Fruit fly (Drosophila melanogaster) whole organism, embryonic: ENCODE data around the gene Fnta.

ENCODE experiments used
- Abd-B ChIP-seq: fragments of 200-800 bp; sonication (Bioruptor generic); optimal IDR thresholded peaks from 2 replicates; lab custom pipeline; 2018; ENCODE audit warnings: missing biosample characterization, mild to moderate bottlenecking, missing genetic modification characterization, moderate library complexity
- Aef1 ChIP-seq: fragments of 200-800 bp; sonication (Bioruptor generic); IDR thresholded peaks from 3 replicates; pipeline ENCODE4 v1.3.6; 2022; ENCODE audit warnings: missing biosample characterization, missing genetic modification characterization
- CG10431 ChIP-seq: fragments of 200-800 bp; sonication (Bioruptor generic); optimal IDR thresholded peaks from 3 replicates; lab custom pipeline; 2018; ENCODE audit warnings: missing biosample characterization, mild to moderate bottlenecking, missing genetic modification characterization
- CG13287 ChIP-seq: fragments of 200-800 bp; sonication (Bioruptor generic); IDR thresholded peaks from 2 replicates; pipeline ENCODE4 v1.3.6; 2022; ENCODE audit warnings: missing biosample characterization, missing genetic modification characterization; ENCODE audit not compliant: partially characterized antibody
- CG14667 ChIP-seq: fragments of 200-800 bp; sonication (Bioruptor generic); IDR thresholded peaks from 2 replicates; pipeline ENCODE4 v1.3.6; 2022; ENCODE audit warnings: missing biosample characterization, missing genetic modification characterization
- CG15514 ChIP-seq: fragments of 200-800 bp; sonication (Bioruptor generic); optimal IDR thresholded peaks from 3 replicates; lab custom pipeline; 2017; ENCODE audit warnings: missing biosample characterization, missing genetic modification characterization, mild to moderate bottlenecking, moderate library complexity, missing genetic modification reagents
- CG1647 ChIP-seq: fragments of 200-800 bp; sonication (Bioruptor generic); optimal IDR thresholded peaks from 3 replicates; lab custom pipeline; 2016; ENCODE audit warnings: missing biosample characterization, missing genetic modification characterization
- CG16813 ChIP-seq: fragments of 200-800 bp; sonication (Bioruptor generic); IDR thresholded peaks from 3 replicates; pipeline ENCODE4 v1.3.6; 2022; ENCODE audit warnings: missing biosample characterization, missing genetic modification characterization; ENCODE audit not compliant: partially characterized antibody
- CG18011 ChIP-seq: fragments of 200-800 bp; sonication (Bioruptor generic); optimal IDR thresholded peaks from 2 replicates; lab custom pipeline; 2017; ENCODE audit warnings: missing biosample characterization, missing genetic modification characterization, mild to moderate bottlenecking, moderate library complexity, missing genotype
- CG31441 ChIP-seq: fragments of 200-800 bp; sonication (Bioruptor generic); IDR thresholded peaks from 2 replicates; pipeline ENCODE4 v1.3.6; 2022; ENCODE audit warnings: missing biosample characterization, missing genetic modification characterization
- CG3838 ChIP-seq: fragments of 200-800 bp; sonication (Bioruptor generic); optimal IDR thresholded peaks from 3 replicates; lab custom pipeline; 2016; ENCODE audit warnings: missing biosample characterization, missing genetic modification characterization
- CG43689 ChIP-seq: fragments of 200-800 bp; sonication (Bioruptor generic); IDR thresholded peaks from 2 replicates; pipeline ENCODE4 v1.3.6; 2022; ENCODE audit warnings: missing biosample characterization, missing genetic modification characterization
- CG7556 ChIP-seq: fragments of 200-800 bp; sonication (Bioruptor generic); optimal IDR thresholded peaks from 2 replicates; lab custom pipeline; 2017; ENCODE audit warnings: missing biosample characterization, mild to moderate bottlenecking, missing genetic modification characterization
- CkIIα-i1 ChIP-seq: fragments of 200-800 bp; sonication (Bioruptor generic); IDR thresholded peaks from 2 replicates; pipeline ENCODE4 v1.3.6; 2022; ENCODE audit warnings: missing biosample characterization, missing genetic modification characterization
- D ChIP-seq, 2 experiments: fragments of 200-800 bp in 1 of 2; fragments of >200 bp in 1 of 2; sonication (Bioruptor generic) in 1 of 2; optimal IDR thresholded peaks; 2 replicates in 1 of 2; 3 replicates in 1 of 2; lab custom pipeline; 2017; ENCODE audit warnings: mild to moderate bottlenecking in 1 of 2, missing biosample characterization in 1 of 2, missing genetic modification characterization in 1 of 2, missing genetic modification reagents in 1 of 2
- D19A ChIP-seq: fragments of 200-800 bp; optimal IDR thresholded peaks from 3 replicates; lab custom pipeline; 2019; ENCODE audit warnings: missing biosample characterization, mild to moderate bottlenecking, missing genetic modification characterization, moderate library complexity
- E2f1 ChIP-seq: fragments of 200-800 bp; sonication (Bioruptor generic); IDR thresholded peaks from 2 replicates; pipeline ENCODE4 v1.3.6; 2022; ENCODE audit warnings: missing biosample characterization, missing genetic modification characterization
- ERR ChIP-seq: fragments of 200-800 bp; sonication (Bioruptor generic); optimal IDR thresholded peaks from 2 replicates; lab custom pipeline; 2016; ENCODE audit warnings: missing biosample characterization, missing genetic modification characterization
- Lim3 ChIP-seq: fragments of 200-800 bp; sonication (Bioruptor generic); IDR thresholded peaks from 2 replicates; pipeline ENCODE4 v1.3.6; 2022; ENCODE audit warnings: missing biosample characterization, missing genetic modification characterization
- Mrtf ChIP-seq: fragments of 200-800 bp; sonication (Bioruptor generic); IDR thresholded peaks from 3 replicates; pipeline ENCODE4 v1.3.6; 2022; ENCODE audit warnings: missing biosample characterization, missing genetic modification characterization
- NFAT ChIP-seq: fragments of 200-800 bp; sonication (Bioruptor generic); IDR thresholded peaks from 2 replicates; pipeline ENCODE4 v1.3.6; 2022; ENCODE audit warnings: missing biosample characterization, missing genetic modification characterization
- NfI ChIP-seq: fragments of 200-800 bp; sonication (Bioruptor generic); optimal IDR thresholded peaks from 3 replicates; lab custom pipeline; 2018; ENCODE audit warnings: missing biosample characterization, mild to moderate bottlenecking, missing genetic modification characterization, moderate library complexity
- Opbp ChIP-seq: fragments of 200-800 bp; sonication (Bioruptor generic); IDR thresholded peaks from 3 replicates; pipeline ENCODE4 v1.3.6; 2022; ENCODE audit warnings: missing biosample characterization, missing genetic modification characterization; ENCODE audit not compliant: partially characterized antibody
- Ssrp ChIP-seq: fragments of 200-800 bp; sonication (Bioruptor generic); optimal IDR thresholded peaks from 2 replicates; lab custom pipeline; 2018; ENCODE audit warnings: missing biosample characterization, mild to moderate bottlenecking, missing genetic modification characterization, moderate library complexity
- Trl ChIP-seq, 3 experiments: fragments of >200 bp in 2 of 3; fragments of 200-800 bp in 1 of 3; sonication (Bioruptor generic) in 1 of 3; optimal IDR thresholded peaks; 2 replicates in 1 of 3; 3 replicates in 2 of 3; lab custom pipeline; 2016 to 2017; ENCODE audit warnings: missing biosample characterization in 1 of 3, missing genetic modification characterization in 1 of 3
- al ChIP-seq: fragments of 200-800 bp; sonication (Bioruptor generic); IDR thresholded peaks from 2 replicates; pipeline ENCODE4 v1.3.6; 2022; ENCODE audit warnings: missing biosample characterization, missing genetic modification characterization
- az2 ChIP-seq: fragments of 200-800 bp; sonication (Bioruptor generic); optimal IDR thresholded peaks from 3 replicates; lab custom pipeline; 2016; ENCODE audit warnings: missing biosample characterization, missing genetic modification characterization
- btn ChIP-seq: fragments of 200-800 bp; sonication (Bioruptor generic); optimal IDR thresholded peaks from 2 replicates; lab custom pipeline; 2016; ENCODE audit warnings: missing biosample characterization, missing genetic modification characterization
- crc ChIP-seq: fragments of 200-800 bp; sonication (Bioruptor generic); optimal IDR thresholded peaks from 2 replicates; lab custom pipeline; 2016; ENCODE audit warnings: missing biosample characterization, missing genetic modification characterization
- dimm ChIP-seq: fragments of 200-800 bp; sonication (Bioruptor generic); IDR thresholded peaks from 2 replicates; pipeline ENCODE4 v1.3.6; 2022; ENCODE audit warnings: missing biosample characterization, missing genetic modification characterization
- dmrt11E ChIP-seq: fragments of 200-800 bp; sonication (Bioruptor generic); optimal IDR thresholded peaks from 3 replicates; lab custom pipeline; 2018; ENCODE audit warnings: missing biosample characterization, mild to moderate bottlenecking, missing genetic modification characterization, moderate library complexity
- fd64A ChIP-seq: fragments of 200-800 bp; sonication (Bioruptor generic); optimal IDR thresholded peaks from 3 replicates; lab custom pipeline; 2018; ENCODE audit warnings: missing biosample characterization, mild to moderate bottlenecking, missing genetic modification characterization
- fd96Cb ChIP-seq: fragments of 200-800 bp; sonication (Bioruptor generic); optimal IDR thresholded peaks from 2 replicates; lab custom pipeline; 2018; ENCODE audit warnings: missing biosample characterization, mild to moderate bottlenecking, missing genetic modification characterization, moderate library complexity
- gcm ChIP-seq: fragments of 200-800 bp; sonication (Bioruptor generic); optimal IDR thresholded peaks from 2 replicates; lab custom pipeline; 2019; ENCODE audit warnings: missing biosample characterization, mild to moderate bottlenecking, missing genetic modification characterization, moderate library complexity
- kah ChIP-seq: fragments of 200-800 bp; sonication (Bioruptor generic); optimal IDR thresholded peaks from 2 replicates; lab custom pipeline; 2018; ENCODE audit warnings: missing biosample characterization, mild to moderate bottlenecking, missing genetic modification characterization
- nerfin-1 ChIP-seq: fragments of 200-800 bp; sonication (Bioruptor generic); optimal IDR thresholded peaks from 3 replicates; lab custom pipeline; 2019; ENCODE audit warnings: missing biosample characterization, mild to moderate bottlenecking, missing genetic modification characterization, moderate library complexity
- nom ChIP-seq: fragments of 200-800 bp; sonication (Bioruptor generic); optimal IDR thresholded peaks from 2 replicates; lab custom pipeline; 2017; ENCODE audit warnings: missing biosample characterization, missing genetic modification characterization, mild to moderate bottlenecking, moderate library complexity, missing genetic modification reagents
- pb ChIP-seq: fragments of 200-800 bp; sonication (Bioruptor generic); optimal IDR thresholded peaks from 3 replicates; lab custom pipeline; 2016; ENCODE audit warnings: missing biosample characterization, missing genetic modification characterization
- pnt ChIP-seq: fragments of 200-800 bp; sonication (Bioruptor generic); optimal IDR thresholded peaks from 3 replicates; lab custom pipeline; 2016; ENCODE audit warnings: missing biosample characterization, missing genetic modification characterization
- ranshi ChIP-seq: fragments of 200-800 bp; sonication (Bioruptor generic); IDR thresholded peaks from 2 replicates; pipeline ENCODE4 v1.3.6; 2022; ENCODE audit warnings: missing biosample characterization, missing genetic modification characterization
- ro ChIP-seq: fragments of 200-800 bp; sonication (Bioruptor generic); IDR thresholded peaks from 2 replicates; pipeline ENCODE4 v1.3.6; 2022; ENCODE audit warnings: missing biosample characterization, missing genetic modification characterization
- sens ChIP-seq: fragments of 200-800 bp; sonication (Bioruptor generic); peaks from one replicate; lab custom pipeline; 2016; ENCODE audit warnings: missing biosample characterization, missing genetic modification characterization
- sens-2 ChIP-seq: fragments of 200-800 bp; sonication (Bioruptor generic); IDR thresholded peaks from 2 replicates; pipeline ENCODE4 v1.3.6; 2022; ENCODE audit warnings: missing biosample characterization, missing genetic modification characterization
- so ChIP-seq: fragments of 200-800 bp; sonication (Bioruptor generic); IDR thresholded peaks from 3 replicates; pipeline ENCODE4 v1.3.6; 2022; ENCODE audit warnings: missing biosample characterization, missing genetic modification characterization
- sob ChIP-seq: fragments of 200-800 bp; sonication (Bioruptor generic); IDR thresholded peaks from 2 replicates; pipeline ENCODE4 v1.3.6; 2022; ENCODE audit warnings: missing biosample characterization, missing genetic modification characterization
- tio ChIP-seq: fragments of 200-800 bp; sonication (Bioruptor generic); optimal IDR thresholded peaks from 2 replicates; lab custom pipeline; 2017; ENCODE audit warnings: missing biosample characterization, missing genetic modification characterization, inconsistent platforms
- unc-4 ChIP-seq: fragments of 200-800 bp; sonication (Bioruptor generic); IDR thresholded peaks from 2 replicates; pipeline ENCODE4 v1.3.6; 2022; ENCODE audit warnings: missing biosample characterization, missing genetic modification characterization; ENCODE audit not compliant: partially characterized antibody
- usp ChIP-seq: fragments of >200 bp; optimal IDR thresholded peaks from 2 replicates; lab custom pipeline; 2017; ENCODE audit warnings: missing biosample characterization, missing genetic modification characterization
- zen2 ChIP-seq: fragments of 200-800 bp; sonication (Bioruptor generic); IDR thresholded peaks from 3 replicates; pipeline ENCODE4 v1.3.6; 2022; ENCODE audit warnings: missing biosample characterization, missing genetic modification characterization; ENCODE audit not compliant: partially characterized antibody

The Fnta gene

DNA sequence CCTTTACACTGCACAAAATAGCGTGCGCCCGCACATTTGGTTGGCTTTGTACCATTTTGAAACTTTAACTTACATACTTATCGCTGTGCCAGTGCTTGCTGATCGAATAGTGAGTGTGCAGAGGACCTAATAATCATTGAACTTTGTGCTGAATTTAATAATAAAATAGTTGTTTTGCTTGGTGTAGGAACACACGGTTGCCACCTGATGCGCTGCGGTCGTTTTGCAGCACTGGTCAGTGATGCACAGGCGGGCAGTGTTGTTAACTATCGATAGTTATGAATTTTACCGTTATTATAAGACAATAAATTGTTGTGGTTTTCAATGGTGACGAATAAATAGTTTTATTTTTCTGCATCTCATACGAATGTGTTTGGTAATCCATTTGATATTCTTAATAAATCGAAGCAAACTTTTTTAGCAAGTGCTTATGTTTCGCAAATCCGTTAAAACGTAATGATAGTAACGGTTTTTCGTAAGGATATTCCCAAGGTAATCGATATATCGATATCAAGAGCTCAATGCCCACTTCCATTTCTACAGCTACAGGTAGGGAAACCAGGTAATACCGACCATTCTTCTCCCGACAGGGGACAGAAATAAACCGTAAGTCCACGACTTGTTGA lies 7.4 kb upstream of the Fnta start, which contains the start of the genes tank and CG12194 (continued):
- peak; percentile 92 for TF ChIP-seq nom (GFP tag; lab: Kevin White, UChicago)
- TF ChIP-seq usp (GFP tag; lab: Kevin White, UChicago) = no peak
- peak; percentile 98 for TF ChIP-seq dimm (GFP tag; lab: Robert Waterston, UW)
- TF ChIP-seq Abd-B = peak; percentile 99
- peak; percentile 99 for TF ChIP-seq btn (GFP tag; lab: Kevin White, UChicago)
- peak; percentile 99 for TF ChIP-seq Ssrp (tag; lab: Kevin White, UChicago)
- peak; percentile 99 for TF ChIP-seq E2f1
- no peak for TF ChIP-seq Trl (optimal IDR thresholded peaks at IDR 0.05; lab: Kevin White, UChicago)
- peak; percentile 99 for TF ChIP-seq Trl (GFP tag; optimal IDR thresholded peaks at IDR 0.05; lab: Kevin White, UChicago)
- peak; percentile 99 for TF ChIP-seq CG14667 (GFP tag; lab: Robert Waterston, UW)
- peak; percentile 96 for TF ChIP-seq fd64A
- peak; percentile 99 for TF ChIP-seq NFAT
- peak; percentile 79 for TF ChIP-seq CG10431
- TF ChIP-seq ro (GFP tag; lab: Robert Waterston, UW) = peak; percentile 98
- peak; percentile 98 for TF ChIP-seq dmrt11E (tag; lab: Kevin White, UChicago)
- TF ChIP-seq CG31441 (GFP tag; lab: Robert Waterston, UW) = peak; percentile 97
- TF ChIP-seq pb (GFP tag; lab: Kevin White, UChicago) = peak; percentile 99
- TF ChIP-seq Opbp (GFP tag; lab: Robert Waterston, UW) = peak; percentile 61; the same call in 1 of the 3 replicates
- TF ChIP-seq NfI (GFP tag; lab: Kevin White, UChicago) = peak; percentile 99
- TF ChIP-seq Lim3 (GFP tag; lab: Robert Waterston, UW) = peak; percentile 97
- peak; percentile 99 for TF ChIP-seq CG1647 (GFP tag; lab: Kevin White, UChicago)
- TF ChIP-seq CG3838 (GFP tag; lab: Kevin White, UChicago) = peak; percentile 97
- peak; percentile 99 for TF ChIP-seq sens-2 (GFP tag; lab: Robert Waterston, UW)
- peak; percentile 99 for TF ChIP-seq ranshi (GFP tag; lab: Robert Waterston, UW)
- peak; percentile 100 for TF ChIP-seq sens (GFP tag; lab: Kevin White, UChicago)
- peak; percentile 99 for TF ChIP-seq sob
- TF ChIP-seq al (GFP tag; lab: Robert Waterston, UW) = peak; percentile 98
- TF ChIP-seq Aef1 = peak; percentile 99
- TF ChIP-seq fd96Cb (tag; lab: Kevin White, UChicago) = peak; percentile 99
- peak; percentile 95 for TF ChIP-seq CG15514 (GFP tag; lab: Kevin White, UChicago)
- peak; percentile 91 for TF ChIP-seq nerfin-1 (tag; lab: Kevin White, UChicago)
- TF ChIP-seq ERR = peak; percentile 97
- TF ChIP-seq unc-4 = peak; percentile 79
- peak; percentile 99 for TF ChIP-seq pnt (GFP tag; lab: Kevin White, UChicago)
- TF ChIP-seq Mrtf = peak; percentile 99
- TF ChIP-seq CG16813 (GFP tag; lab: Robert Waterston, UW) = peak; percentile 82
- no peak for TF ChIP-seq D (optimal IDR thresholded peaks at IDR 0.05; lab: Kevin White, UChicago)
- TF ChIP-seq D (GFP tag; optimal IDR thresholded peaks at IDR 0.05; lab: Kevin White, UChicago) = peak; percentile 98
- peak; percentile 95 for TF ChIP-seq D19A (tag; lab: Kevin White, UChicago)
- peak; percentile 100 for TF ChIP-seq az2 (GFP tag; lab: Kevin White, UChicago)
- TF ChIP-seq so (GFP tag; lab: Robert Waterston, UW) = peak; percentile 99
- peak; percentile 97 for TF ChIP-seq CkIIα-i1 (GFP tag; lab: Robert Waterston, UW)
- TF ChIP-seq crc (GFP tag; lab: Kevin White, UChicago) = peak; percentile 99
- peak; percentile 84 for TF ChIP-seq kah (GFP tag; lab: Kevin White, UChicago)
- TF ChIP-seq CG43689 = peak; percentile 99
- TF ChIP-seq CG18011 (GFP tag; lab: Kevin White, UChicago) = peak; percentile 93
- TF ChIP-seq CG13287 (GFP tag; lab: Robert Waterston, UW) = peak; percentile 77
- TF ChIP-seq gcm (GFP tag; lab: Kevin White, UChicago) = peak; percentile 98
- TF ChIP-seq CG7556 (GFP tag; lab: Kevin White, UChicago) = peak; percentile 97
- peak; percentile 62; the same call in 2 of the 3 replicates for TF ChIP-seq zen2 (GFP tag; lab: Robert Waterston, UW)
- peak; percentile 99 for TF ChIP-seq tio (GFP tag; lab: Kevin White, UChicago)
